Fruit fly (Drosophila melanogaster) whole organism, larva: ENCODE results near the gene IntS9.

Experiments used
- noc ChIP-seq: fragments of 200-800 bp; sonication (Bioruptor generic); optimal IDR thresholded peaks from 3 replicates; lab custom pipeline; 2019; ENCODE audit warnings: missing biosample characterization, mild to moderate bottlenecking, missing genetic modification characterization, moderate library complexity

IntS9 gene

DNA sequence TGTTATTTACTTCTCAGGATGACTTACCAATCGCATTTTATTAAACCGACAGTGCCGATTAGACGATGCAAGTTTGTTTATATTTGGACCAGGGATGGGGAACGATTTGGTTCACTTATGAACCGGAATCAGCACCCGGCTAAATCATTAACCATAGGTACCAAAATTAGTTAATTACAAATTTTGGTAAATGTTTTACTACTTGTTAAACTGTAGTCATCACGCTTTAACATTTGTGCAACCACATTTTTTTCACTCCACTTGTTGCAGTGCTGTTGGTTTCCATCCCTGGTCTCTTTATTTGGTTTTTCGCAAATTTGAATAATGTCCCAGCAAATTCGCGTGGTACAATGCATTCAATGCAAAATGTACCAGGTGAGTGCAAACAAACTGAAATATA, at the start of gene IntS9, which contains the start of gene CG43295:
IntS9 (minus strand) TSS at position 100 of the 400 bp plus-strand sequence.
CG43295 (plus strand) TSS at position 325 of the 400 bp plus-strand sequence.
- TF ChIP-seq noc (tag; lab: Kevin White, UChicago), result no peak

DNA sequence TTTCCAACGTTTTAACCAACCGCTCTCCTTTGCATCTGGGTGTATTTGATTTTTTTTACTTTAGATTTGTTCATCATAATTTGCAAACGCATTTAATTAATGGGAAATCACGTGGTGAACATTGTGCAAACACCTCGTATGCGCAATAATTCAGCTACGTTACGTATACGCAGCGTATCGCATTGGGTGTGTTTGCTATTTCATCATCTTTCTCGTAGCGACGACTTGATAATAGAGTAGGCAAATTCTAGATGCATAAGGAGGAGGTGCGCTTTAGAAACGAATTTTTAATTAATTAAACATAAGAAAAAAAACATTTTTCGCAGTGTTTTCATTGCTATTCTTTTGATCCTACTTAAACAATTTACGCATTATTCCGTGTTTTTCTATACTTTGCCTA, 48.2 kb upstream of the IntS9 start:
- TF ChIP-seq noc (tag; lab: Kevin White, UChicago), result no peak

DNA sequence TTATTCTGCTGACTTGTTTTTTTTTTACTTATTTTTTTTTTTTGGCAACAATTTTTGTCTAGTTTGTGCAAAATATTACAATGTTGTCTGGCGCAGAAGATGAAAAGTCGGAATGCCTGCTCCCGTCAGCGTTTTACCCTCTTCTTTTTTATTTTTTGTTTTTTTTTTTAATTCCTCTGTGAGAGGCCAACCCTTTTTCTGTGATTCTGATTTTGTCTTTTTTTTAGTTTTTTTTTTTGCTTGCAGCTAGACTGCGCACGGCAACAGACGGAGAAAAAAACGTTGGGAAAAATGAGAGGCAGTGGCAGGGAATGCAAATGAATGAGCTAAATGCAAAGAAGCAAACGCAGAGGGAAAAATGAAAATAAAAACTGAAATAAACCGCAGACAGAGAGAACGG, 47.7 kb upstream of the IntS9 start:
- no peak for TF ChIP-seq noc (tag; lab: Kevin White, UChicago)

DNA sequence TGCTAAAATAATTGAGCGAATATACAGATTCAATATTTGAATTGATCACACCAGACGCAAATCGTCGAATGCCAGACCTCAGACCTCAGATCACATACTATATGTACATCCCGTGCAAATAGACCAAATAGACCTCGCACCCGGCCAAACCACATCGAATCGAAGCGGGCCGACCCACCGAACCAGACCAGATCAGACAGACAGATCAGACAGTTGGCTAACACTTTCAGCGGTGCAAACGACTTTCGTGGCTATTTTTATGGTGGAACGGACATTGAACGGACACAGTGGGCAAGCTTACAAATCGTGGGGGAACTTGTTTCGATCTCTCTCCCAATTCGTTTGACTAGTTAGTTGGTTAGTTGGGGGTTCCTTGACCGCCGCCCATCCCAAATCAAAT, 46.3 kb upstream of the IntS9 start:
- TF ChIP-seq noc (tag; lab: Kevin White, UChicago), result no peak

DNA sequence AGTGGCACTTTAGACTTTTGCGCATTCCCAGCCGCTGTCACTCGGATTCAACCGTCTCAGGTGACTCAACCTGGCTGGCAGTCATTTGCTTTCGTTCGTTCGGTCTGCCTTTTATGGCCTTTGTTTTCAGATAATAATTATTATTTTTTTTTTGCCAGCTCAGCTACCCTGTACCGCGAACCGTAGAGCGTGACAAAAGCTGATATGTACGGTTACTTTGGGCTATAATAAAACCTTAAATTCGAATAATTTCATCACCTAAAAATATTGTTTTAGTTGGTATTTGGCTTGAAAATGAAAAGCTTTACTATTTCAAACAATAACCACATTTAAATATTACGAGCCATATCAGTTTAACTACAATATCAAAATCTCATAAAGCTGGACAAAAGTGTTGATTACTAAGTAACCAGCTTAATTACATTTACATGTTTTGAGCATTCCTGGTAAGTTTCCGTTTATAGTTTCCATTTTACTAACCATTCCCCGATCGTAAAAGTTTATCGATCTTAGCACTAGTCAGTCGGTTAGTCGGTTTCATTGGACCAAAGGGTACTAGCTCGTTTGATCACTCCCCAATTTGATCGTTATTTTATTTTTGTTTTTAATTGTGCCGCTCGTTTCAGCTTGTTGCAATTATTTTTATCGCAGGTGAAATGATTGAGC, 45.6 kb upstream of the IntS9 start:
- TF ChIP-seq noc (tag; lab: Kevin White, UChicago), result no peak

DNA sequence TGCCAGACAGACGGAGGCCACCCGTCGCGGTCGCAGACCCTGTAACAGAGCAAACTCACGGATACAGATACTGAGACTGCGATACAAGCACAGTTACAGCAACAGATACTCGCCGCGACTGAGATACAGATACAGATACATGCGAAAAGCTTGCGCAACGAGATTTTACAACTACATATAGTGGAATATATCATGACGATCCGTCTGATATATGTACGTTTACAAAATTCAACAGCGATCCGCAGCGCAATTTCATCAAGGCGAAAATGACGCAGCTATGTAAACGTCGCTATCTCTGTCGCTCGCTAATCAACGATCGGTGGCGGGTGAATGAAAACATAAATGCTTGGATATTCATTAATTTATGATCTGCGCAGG, 44.7 kb upstream of the IntS9 start:
- TF ChIP-seq noc (tag; lab: Kevin White, UChicago), result no peak

DNA sequence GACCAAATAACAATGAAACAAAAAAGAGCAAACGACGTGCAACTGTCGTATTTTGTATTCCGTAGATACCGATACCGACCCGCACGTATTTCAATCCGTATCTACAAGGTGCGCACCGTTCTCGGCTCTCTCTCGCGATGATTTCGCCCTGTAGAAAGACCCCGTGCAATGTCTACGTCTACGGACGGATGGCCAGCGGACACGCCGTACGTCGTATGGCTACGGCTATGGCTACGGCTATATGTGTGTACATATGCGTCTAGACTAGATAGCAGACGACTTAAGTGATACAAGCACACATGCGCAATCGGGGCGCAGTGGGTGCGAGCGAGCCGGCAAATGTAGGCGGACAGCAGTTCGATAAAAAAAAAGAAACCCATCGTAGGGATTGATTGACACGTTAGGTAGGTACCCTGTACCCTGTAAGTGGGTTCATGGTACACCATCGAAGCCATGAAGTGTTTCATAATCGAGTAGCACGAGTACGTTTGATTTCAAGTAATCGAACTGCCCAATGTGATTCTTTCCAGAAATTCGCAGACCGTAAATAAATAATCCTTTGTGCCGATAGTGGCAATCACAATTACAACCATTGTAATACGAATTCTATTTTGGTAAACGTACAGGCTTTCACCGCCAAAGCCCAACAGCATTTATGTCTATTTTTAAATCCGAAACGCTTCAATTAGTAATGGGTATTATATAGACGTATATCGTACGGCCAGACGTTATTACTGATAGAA, 44.2 kb upstream of the IntS9 start:
- peak; percentile 40 for TF ChIP-seq noc (tag; lab: Kevin White, UChicago)

DNA sequence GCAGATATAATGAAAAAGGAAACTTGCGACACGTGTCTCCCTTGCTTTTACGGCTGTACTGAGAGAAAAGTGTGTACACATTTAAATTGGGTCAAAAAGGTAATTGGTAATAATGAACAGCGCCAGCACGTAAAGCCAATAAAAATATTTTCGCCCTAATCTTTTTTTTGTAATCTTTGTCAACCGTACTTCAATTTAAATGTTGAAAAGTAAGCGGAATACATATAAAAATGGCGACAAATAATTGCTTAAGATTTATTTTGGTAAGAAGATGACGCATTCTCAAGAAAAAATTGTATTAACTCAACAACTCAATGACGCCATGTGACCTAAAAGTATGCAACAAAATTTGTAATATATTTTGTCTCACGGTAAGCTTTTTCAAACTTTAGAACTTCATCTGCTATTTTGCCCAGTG, 42.4 kb upstream of the IntS9 start:
- TF ChIP-seq noc (tag; lab: Kevin White, UChicago), result no peak

DNA sequence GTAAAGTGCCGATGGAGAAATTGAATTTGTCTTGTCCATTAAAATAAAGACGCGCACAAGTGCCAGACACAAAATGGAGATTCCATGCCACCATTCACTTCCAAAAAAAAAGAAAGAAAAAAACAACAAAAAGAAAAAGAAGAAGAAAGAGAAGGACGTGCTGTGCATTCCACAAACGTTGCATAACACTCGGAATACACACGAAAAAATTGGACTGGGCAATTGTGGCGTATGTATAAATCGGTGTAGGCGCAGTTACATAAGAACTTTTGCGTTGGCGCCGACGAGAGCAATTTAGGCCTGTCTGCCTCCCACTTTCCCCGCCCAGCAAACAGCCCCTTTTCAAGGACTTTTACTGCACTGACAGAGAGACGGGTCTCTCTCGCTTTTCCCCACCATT, 41.9 kb upstream of the IntS9 start:
- TF ChIP-seq noc (tag; lab: Kevin White, UChicago), result no peak

DNA sequence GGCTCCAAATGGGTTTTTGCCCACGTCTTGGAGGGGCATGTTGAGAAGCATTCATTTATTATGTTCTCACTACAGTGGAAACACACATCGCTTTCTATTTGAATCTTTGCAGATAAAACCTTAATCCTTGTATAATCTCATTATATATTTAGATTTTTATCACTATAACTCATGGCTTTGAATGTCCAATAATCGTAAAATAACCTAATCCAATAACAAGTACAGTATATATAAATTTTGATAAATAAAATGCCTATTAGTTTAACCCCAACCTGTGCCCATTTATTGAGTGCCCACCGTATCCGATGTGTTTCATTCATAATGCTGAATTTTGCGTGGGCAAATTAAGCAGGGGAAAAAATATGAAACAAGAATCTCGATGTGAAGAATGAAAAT, 41.1 kb upstream of the IntS9 start:
- peak; percentile 71 for TF ChIP-seq noc (tag; lab: Kevin White, UChicago)

DNA sequence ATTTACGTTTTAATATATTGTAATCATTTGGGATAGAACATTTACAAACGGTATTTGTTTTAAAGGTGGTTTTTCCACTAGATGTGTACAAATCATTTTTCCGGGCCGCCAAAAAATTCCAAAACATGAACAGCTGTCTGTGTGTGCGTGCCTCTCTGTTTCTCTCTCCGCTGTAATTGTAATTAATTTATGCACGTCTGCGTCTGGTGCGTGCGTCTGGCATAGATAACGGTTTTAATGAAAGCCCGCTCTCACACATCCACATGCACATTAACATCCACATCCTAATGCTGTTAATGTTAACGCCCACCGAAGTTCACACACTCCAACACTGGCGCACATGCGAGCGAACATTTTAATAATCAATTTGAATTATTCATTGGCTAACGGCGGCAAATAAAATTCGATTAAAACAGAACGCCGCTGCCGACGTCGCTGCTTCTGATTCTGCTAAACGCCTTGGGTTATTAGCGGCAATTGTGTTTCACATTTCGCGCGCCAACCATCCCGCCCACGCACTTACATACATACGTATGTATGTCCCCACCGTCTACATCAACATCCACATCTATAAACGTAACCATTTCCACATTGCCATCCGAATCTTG, 40.6 kb upstream of the IntS9 start:
- no peak for TF ChIP-seq noc (tag; lab: Kevin White, UChicago)

DNA sequence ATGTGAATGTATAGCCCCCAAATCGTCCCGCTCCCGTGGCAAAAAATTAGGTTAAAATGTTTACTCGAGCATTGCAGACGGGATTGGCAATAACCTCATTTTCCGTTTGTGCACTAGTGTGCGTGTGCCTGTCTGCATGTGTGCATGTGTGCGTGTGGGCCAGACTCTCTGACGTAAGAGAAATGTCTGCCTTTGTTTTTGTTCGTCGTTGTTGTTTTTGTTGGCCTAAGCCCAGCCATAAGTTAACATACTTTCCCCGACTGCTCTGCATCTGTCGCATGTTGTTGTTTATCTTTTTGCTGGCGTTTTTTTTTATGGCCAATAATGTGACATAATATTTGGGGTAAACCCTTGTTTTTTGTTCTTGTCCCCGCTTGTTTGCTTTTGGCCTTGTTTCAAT, 39.9 kb upstream of the IntS9 start:
- no peak for TF ChIP-seq noc (tag; lab: Kevin White, UChicago)

DNA sequence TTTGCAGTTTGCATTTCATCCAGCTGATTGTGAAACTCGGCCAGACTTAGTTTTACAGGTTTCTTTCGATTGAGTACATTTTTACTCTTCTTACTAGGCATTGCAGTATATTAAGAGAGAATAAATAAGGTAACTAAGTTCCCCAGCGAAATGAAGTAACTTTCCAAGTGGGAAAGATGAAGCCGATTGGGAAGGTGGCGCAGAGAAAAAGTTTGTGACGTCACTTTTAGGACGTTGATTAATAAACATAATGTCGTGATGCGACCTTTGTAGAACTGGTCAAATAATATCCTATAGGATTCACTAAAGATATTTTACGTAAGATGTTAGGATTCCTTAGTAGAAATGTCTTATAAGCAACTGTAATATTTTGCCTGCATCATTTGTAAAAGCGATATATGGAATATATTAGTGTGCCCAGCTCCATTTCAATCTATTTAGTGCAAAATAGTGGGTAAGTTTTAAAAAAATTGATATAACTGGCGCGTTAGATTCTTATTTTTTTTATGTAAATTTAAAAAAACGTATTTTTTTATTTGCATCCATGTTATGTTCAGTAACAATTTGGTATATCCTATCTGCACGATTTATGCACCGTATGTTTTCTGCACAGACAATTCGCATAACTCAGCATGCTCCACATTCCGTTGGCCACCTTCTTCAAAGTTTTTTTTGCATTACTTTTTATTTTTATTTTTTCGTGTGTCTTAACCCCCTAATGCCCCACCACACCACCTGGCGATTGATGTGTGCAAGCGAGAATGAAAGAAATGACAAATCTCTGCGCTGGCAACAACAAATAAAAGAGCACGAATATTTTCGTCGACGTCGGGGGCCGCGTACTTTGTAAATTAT, 38.5 kb upstream of the IntS9 start, which contains the start of gene CG32152:
CG32152 (minus strand) TSS at position 352 of the 855 bp plus-strand sequence.
- no peak for TF ChIP-seq noc (tag; lab: Kevin White, UChicago)

DNA sequence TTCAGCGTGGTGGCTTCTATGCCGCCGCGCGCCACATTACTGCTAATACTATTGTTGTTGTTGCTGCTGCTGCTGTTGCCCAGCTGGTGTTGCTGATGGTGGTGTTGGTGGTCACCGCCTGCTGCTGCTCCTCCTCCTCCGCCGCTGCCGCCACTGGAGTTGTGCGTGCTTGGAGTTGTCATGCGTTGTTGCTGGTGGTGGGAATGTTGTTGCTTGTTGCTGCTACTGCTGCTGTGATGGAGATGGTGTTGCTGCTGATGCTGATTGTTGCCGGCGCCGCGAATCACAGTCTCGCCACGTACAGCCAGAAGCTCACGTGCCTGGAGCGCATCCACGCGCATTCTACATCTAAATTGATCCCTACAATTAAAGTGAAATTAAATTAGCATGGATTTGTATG, 36.1 kb upstream of the IntS9 start:
- TF ChIP-seq noc (tag; lab: Kevin White, UChicago), result no peak

DNA sequence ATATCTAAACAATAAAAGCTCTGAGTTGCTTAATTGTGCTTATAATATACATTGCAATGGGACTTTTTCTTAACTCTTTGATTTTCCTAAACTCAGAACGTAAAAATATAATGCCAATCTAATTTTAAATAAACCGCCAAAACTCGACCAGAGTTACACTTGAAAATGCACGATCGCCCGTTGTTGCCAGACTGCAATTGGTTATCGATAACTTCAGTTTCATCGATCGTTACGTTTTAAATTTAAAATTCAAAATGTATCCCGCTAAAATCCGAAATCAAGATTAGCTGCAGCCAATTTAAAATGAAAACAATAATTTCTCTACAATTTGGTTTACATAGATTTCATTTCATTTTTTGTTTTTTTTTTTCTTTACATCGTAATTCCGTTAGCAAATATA, 33.7 kb upstream of the IntS9 start:
- no peak for TF ChIP-seq noc (tag; lab: Kevin White, UChicago)

DNA sequence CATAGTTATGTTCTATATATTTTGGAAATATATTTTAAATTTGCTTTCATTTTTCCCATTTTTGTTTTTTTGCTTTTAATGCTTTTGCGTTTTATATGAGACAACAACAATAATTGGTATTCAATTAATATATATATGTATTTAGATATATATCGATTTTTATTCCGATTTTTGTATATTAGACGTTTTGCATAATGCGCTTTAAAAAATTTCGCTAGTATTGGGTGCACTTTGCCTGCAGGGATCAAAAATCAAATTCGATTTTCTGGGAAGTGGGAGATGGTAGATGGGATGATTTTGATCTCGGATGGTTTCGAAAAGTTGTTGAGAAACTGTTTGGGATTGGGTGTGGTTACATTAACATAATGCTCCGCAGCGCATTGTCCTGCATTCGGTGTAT, 32.4 kb upstream of the IntS9 start, which contains the start of gene CG5157:
CG5157 (minus strand) TSS at position 101 of the 400 bp plus-strand sequence.
- TF ChIP-seq noc (tag; lab: Kevin White, UChicago), result no peak
